Worm (Caenorhabditis elegans) whole organism, L4 larva: ENCODE data around the gene Y38C1AA.1.

Experiments used
- D1046.2 ChIP-seq: fragments of 200-800 bp; sonication (Bioruptor generic); IDR thresholded peaks from 2 replicates; pipeline ENCODE4 v1.3.6; 2022; ENCODE audit warnings: missing genetic modification characterization, missing compliant biosample characterization
- F10B5.3 ChIP-seq: sonication (generic microtip); optimal IDR thresholded peaks from 2 replicates; lab custom pipeline; 2016; ENCODE audit warnings: mild to moderate bottlenecking, missing genetic modification characterization, missing compliant biosample characterization
- T20F7.1 ChIP-seq: fragments of 200-800 bp; sonication (Bioruptor generic); optimal IDR thresholded peaks from 2 replicates; lab custom pipeline; 2018; ENCODE audit warnings: mild to moderate bottlenecking, missing genetic modification characterization, missing compliant biosample characterization
- Y105C5A.15 ChIP-seq: fragments of 200-800 bp; sonication (Bioruptor generic); IDR thresholded peaks from 2 replicates; pipeline ENCODE4 v1.3.6; 2022; ENCODE audit warnings: missing genetic modification characterization, missing compliant biosample characterization
- Y75B8A.6 ChIP-seq: fragments of 200-800 bp; sonication (Bioruptor generic); IDR thresholded peaks from 2 replicates; pipeline ENCODE4 v1.3.6; 2022; ENCODE audit warnings: missing genetic modification reagents, missing genetic modification characterization, missing compliant biosample characterization
- aha-1 ChIP-seq: fragments of 150-350 bp; peaks from one replicate; lab custom pipeline; 2014; ENCODE audit warnings: missing biosample characterization, missing genetic modification characterization
- ces-1 ChIP-seq: fragments of 150-350 bp; sonication (generic microtip); optimal IDR thresholded peaks from 4 replicates; lab custom pipeline; 2014; ENCODE audit warnings: missing biosample characterization, missing genetic modification reagents, missing genetic modification characterization
- ctbp-1 ChIP-seq: fragments of 200-800 bp; sonication (Bioruptor generic); IDR thresholded peaks from 2 replicates; pipeline ENCODE4 v1.3.6; 2022; ENCODE audit warnings: missing genetic modification reagents, missing genetic modification characterization, missing compliant biosample characterization
- daf-16 ChIP-seq, 3 experiments: sonication (generic microtip); optimal IDR thresholded peaks; 2 replicates each; lab custom pipeline; 2016 to 2017; ENCODE audit warnings: missing genetic modification characterization in 3 of 3, missing genetic modification reagents in 3 of 3, mild to moderate bottlenecking in 2 of 3, missing compliant biosample characterization in 2 of 3, missing biosample characterization in 1 of 3, moderate library complexity in 1 of 3
- dmd-6 ChIP-seq: fragments of 200-800 bp; sonication (Bioruptor generic); IDR thresholded peaks from 2 replicates; pipeline ENCODE4 v1.3.6; 2022; ENCODE audit warnings: missing genetic modification reagents, missing genetic modification characterization, missing compliant biosample characterization
- dmd-9 ChIP-seq: fragments of 200-800 bp; sonication (Bioruptor generic); IDR thresholded peaks from 2 replicates; pipeline ENCODE4 v1.3.6; 2022; ENCODE audit warnings: missing genetic modification reagents, missing genetic modification characterization, missing compliant biosample characterization
- dpl-1 ChIP-seq: fragments of 150-350 bp; optimal IDR thresholded peaks from 2 replicates; lab custom pipeline; 2014; ENCODE audit warnings: missing biosample characterization, missing genetic modification reagents, missing genetic modification characterization
- duxl-1 ChIP-seq: sonication (generic microtip); optimal IDR thresholded peaks from 2 replicates; lab custom pipeline; 2016; ENCODE audit warnings: mild to moderate bottlenecking, missing genetic modification characterization, moderate library complexity, missing compliant biosample characterization; ENCODE audit not compliant: poor library complexity
- dve-1 ChIP-seq: sonication (generic microtip); optimal IDR thresholded peaks from 2 replicates; lab custom pipeline; 2017; ENCODE audit warnings: antibody characterized with exemption, mild to moderate bottlenecking, missing genetic modification characterization, missing compliant biosample characterization; ENCODE audit not compliant: insufficient read depth
- gei-8 ChIP-seq: fragments of 200-800 bp; sonication (Bioruptor generic); optimal IDR thresholded peaks from 2 replicates; lab custom pipeline; 2018; ENCODE audit warnings: mild to moderate bottlenecking, missing genetic modification characterization, missing compliant biosample characterization
- hlh-30 ChIP-seq: sonication (generic microtip); optimal IDR thresholded peaks from 2 replicates; lab custom pipeline; 2017; ENCODE audit warnings: antibody characterized with exemption, mild to moderate bottlenecking, missing genetic modification characterization, missing compliant biosample characterization; ENCODE audit not compliant: insufficient read depth
- hmg-1.1 ChIP-seq: fragments of 200-800 bp; sonication (Bioruptor generic); IDR thresholded peaks from 2 replicates; pipeline ENCODE4 v1.3.6; 2022; ENCODE audit warnings: missing genetic modification reagents, missing genetic modification characterization, missing compliant biosample characterization
- lin-38 ChIP-seq: fragments of 200-800 bp; sonication (Bioruptor generic); IDR thresholded peaks from 2 replicates; pipeline ENCODE4 v1.3.6; 2022; ENCODE audit warnings: missing genetic modification reagents, missing genetic modification characterization, missing compliant biosample characterization
- lsy-2 ChIP-seq, 2 experiments: fragments of 150-350 bp in 1 of 2; sonication (generic microtip) in 1 of 2; optimal IDR thresholded peaks; 2 replicates each; lab custom pipeline; 2014 to 2017; ENCODE audit warnings: missing biosample characterization in 2 of 2, missing genetic modification characterization in 2 of 2
- mdl-1 ChIP-seq, 2 experiments: fragments of 150-350 bp in 1 of 2; sonication (generic microtip) in 1 of 2; optimal IDR thresholded peaks; 2 replicates each; lab custom pipeline; 2014 to 2017; ENCODE audit warnings: missing biosample characterization in 2 of 2, missing genetic modification characterization in 2 of 2
- mes-2 ChIP-seq: sonication (generic microtip); optimal IDR thresholded peaks from 2 replicates; lab custom pipeline; 2016; ENCODE audit warnings: missing genotype, mild to moderate bottlenecking, missing genetic modification characterization, missing compliant biosample characterization; ENCODE audit not compliant: poor library complexity, severe bottlenecking
- nhr-102 ChIP-seq: sonication (generic microtip); optimal IDR thresholded peaks from 2 replicates; lab custom pipeline; 2016; ENCODE audit warnings: mild to moderate bottlenecking, missing genetic modification characterization, moderate library complexity, missing compliant biosample characterization
- nhr-11 ChIP-seq: fragments of 150-350 bp; optimal IDR thresholded peaks from 2 replicates; lab custom pipeline; 2014; ENCODE audit warnings: missing biosample characterization, missing genetic modification characterization
- nhr-25 ChIP-seq: sonication (generic microtip); optimal IDR thresholded peaks from 2 replicates; lab custom pipeline; 2017; ENCODE audit warnings: missing genetic modification characterization, mild to moderate bottlenecking, missing compliant biosample characterization, antibody characterized with exemption, moderate library complexity, borderline replicate concordance; ENCODE audit not compliant: insufficient read depth
- nhr-28 ChIP-seq: fragments of 150-350 bp; optimal IDR thresholded peaks from 2 replicates; lab custom pipeline; 2014; ENCODE audit warnings: missing biosample characterization, missing genetic modification characterization
- nhr-41 ChIP-seq: fragments of 200-800 bp; sonication (Bioruptor generic); IDR thresholded peaks from 2 replicates; pipeline ENCODE4 v1.3.6; 2022; ENCODE audit warnings: missing genetic modification reagents, missing genetic modification characterization, missing compliant biosample characterization
- nhr-48 ChIP-seq: sonication (generic microtip); optimal IDR thresholded peaks from 2 replicates; lab custom pipeline; 2016; ENCODE audit warnings: mild to moderate bottlenecking, missing genetic modification characterization, missing compliant biosample characterization
- nhr-76 ChIP-seq: fragments of 150-350 bp; optimal IDR thresholded peaks from 2 replicates; lab custom pipeline; 2014; ENCODE audit warnings: missing biosample characterization, missing genetic modification characterization
- nhr-77 ChIP-seq: fragments of 150-350 bp; optimal IDR thresholded peaks from 2 replicates; lab custom pipeline; 2014; ENCODE audit warnings: missing biosample characterization, missing genetic modification characterization
- pqm-1 ChIP-seq: sonication (generic microtip); optimal IDR thresholded peaks from 2 replicates; lab custom pipeline; 2017; ENCODE audit warnings: missing biosample characterization, missing genetic modification characterization
- rbr-2 ChIP-seq: sonication (generic microtip); optimal IDR thresholded peaks from 2 replicates; lab custom pipeline; 2016; ENCODE audit warnings: missing genotype, missing genetic modification characterization, missing compliant biosample characterization
- snpc-1.2 ChIP-seq: fragments of 200-800 bp; sonication (Bioruptor generic); IDR thresholded peaks from 2 replicates; pipeline ENCODE4 v1.3.6; 2022; ENCODE audit warnings: missing genetic modification reagents, missing genetic modification characterization, missing compliant biosample characterization
- spr-1 ChIP-seq: sonication (generic microtip); optimal IDR thresholded peaks from 2 replicates; lab custom pipeline; 2016; ENCODE audit warnings: mild to moderate bottlenecking, missing genetic modification characterization, missing compliant biosample characterization
- tag-97 ChIP-seq: fragments of 200-800 bp; sonication (Bioruptor generic); IDR thresholded peaks from 2 replicates; pipeline ENCODE4 v1.3.6; 2022; ENCODE audit warnings: missing genetic modification characterization, missing compliant biosample characterization
- unc-130 ChIP-seq: sonication (generic microtip); optimal IDR thresholded peaks from 2 replicates; lab custom pipeline; 2016; ENCODE audit warnings: missing genetic modification reagents, missing genetic modification characterization, missing compliant biosample characterization
- unc-39 ChIP-seq: sonication (generic microtip); optimal IDR thresholded peaks from 2 replicates; lab custom pipeline; 2017; ENCODE audit warnings: missing biosample characterization, missing genetic modification characterization
- unc-62 ChIP-seq, 3 experiments: fragments of 150-350 bp in 1 of 3; sonication (generic microtip); optimal IDR thresholded peaks in 2 of 3; peaks in 1 of 3; 1 replicate in 1 of 3; 2 replicates in 2 of 3; lab custom pipeline; 2014 to 2017; ENCODE audit warnings: missing biosample characterization in 3 of 3, missing genetic modification characterization in 3 of 3, missing genetic modification reagents in 3 of 3, missing genotype in 1 of 3
- ztf-11 ChIP-seq: fragments of 150-350 bp; optimal IDR thresholded peaks from 2 replicates; lab custom pipeline; 2014; ENCODE audit warnings: missing biosample characterization, missing genetic modification characterization

Y38C1AA.1 gene

ce11 chrIV:192046-192445 is 15.9 kb upstream of the Y38C1AA.1 start, which contains the start of gene Y38C1AA.12 (continued):
- no peak for TF ChIP-seq nhr-11
- TF ChIP-seq ctbp-1 (GFP tag; lab: Robert Waterston, UW) = 0 out of 2 replicates have a peak, but pooled peaks have one; percentile 18
- TF ChIP-seq unc-62 (GFP tag; optimal IDR thresholded peaks at IDR 0.05 in 1 of 2; lab: Kevin White, UChicago) = no peak
- TF ChIP-seq unc-62 (tag; optimal IDR thresholded peaks at IDR 0.05; lab: Kevin White, UChicago) = no peak
- TF ChIP-seq D1046.2 (GFP tag; lab: Robert Waterston, UW) = no peak
- TF ChIP-seq ces-1 (GFP tag; lab: Kevin White, UChicago) = no peak
- TF ChIP-seq Y75B8A.6 (GFP tag; lab: Robert Waterston, UW) = no peak
- TF ChIP-seq nhr-102 (tag; lab: Kevin White, UChicago) = peak; percentile 57
- TF ChIP-seq dmd-6 = peak; percentile 84

- TF ChIP-seq unc-130 (GFP tag; lab: Kevin White, UChicago) (no peak), nhr-41 (GFP tag; lab: Robert Waterston, UW) (no peak), snpc-1.2 (GFP tag; lab: Robert Waterston, UW) (no peak), lin-38 (GFP tag; lab: Robert Waterston, UW) (no peak), nhr-76 (no peak), ztf-11 (tag; lab: Kevin White, UChicago) (no peak)
- TF ChIP-seq, all 104 proteins: peak for 0
Measured at ce11 chrIV:194442-194841, 13.5 kb upstream of the Y38C1AA.1 start, which contains the start of gene csn-3. Gene csn-3 (plus strand): TSS chrIV:194742.

- TF ChIP-seq aha-1 (peak; percentile 52), gei-8 (GFP tag; lab: Kevin White, UChicago) (no peak)
Measured at ce11 chrIV:202921-203652, 4.9 kb upstream of the Y38C1AA.1 start, which contains the start of gene gfrp-1. Gene gfrp-1 (plus strand): TSS chrIV:203602.

ce11 chrIV:204998-205397 is 3.0 kb upstream of the Y38C1AA.1 start, which contains the start of gene coa-1:
Gene coa-1 (plus strand): TSS chrIV:205298.
- TF ChIP-seq F10B5.3 (tag; lab: Kevin White, UChicago) = no peak
- no peak for TF ChIP-seq nhr-48 (tag; lab: Kevin White, UChicago)

- peak; percentile 81 for TF ChIP-seq nhr-41 (GFP tag; lab: Robert Waterston, UW)
- peak; percentile 50 for TF ChIP-seq nhr-77 (tag; lab: Kevin White, UChicago)
- TF ChIP-seq unc-39 (tag; lab: Kevin White, UChicago) = no peak
- no peak for TF ChIP-seq spr-1 (tag; lab: Kevin White, UChicago)
- TF ChIP-seq rbr-2 (tag; lab: Kevin White, UChicago) = peak; percentile 11
- peak; percentile 62 for TF ChIP-seq hlh-30 (tag; lab: Kevin White, UChicago)
- peak; percentile 64 for TF ChIP-seq nhr-102 (tag; lab: Kevin White, UChicago)
- TF ChIP-seq dmd-6 = peak; percentile 84
- TF ChIP-seq dve-1 (tag; lab: Kevin White, UChicago) = peak; percentile 91
- peak in 1 of 2 experiments; percentile 60 for TF ChIP-seq unc-62 (GFP tag; optimal IDR thresholded peaks at IDR 0.05 in 1 of 2; lab: Kevin White, UChicago)
- no peak for TF ChIP-seq unc-62 (tag; optimal IDR thresholded peaks at IDR 0.05; lab: Kevin White, UChicago)
- peak; percentile 91 for TF ChIP-seq nhr-28 (tag; lab: Kevin White, UChicago)
- TF ChIP-seq nhr-48 (tag; lab: Kevin White, UChicago) = peak; percentile 70
- TF ChIP-seq lsy-2 (tag; optimal IDR thresholded peaks at IDR 0.05; lab: Kevin White, UChicago) = peak in 1 of 2 experiments; percentile 56
- TF ChIP-seq pqm-1 = peak; percentile 64
- TF ChIP-seq tag-97 (GFP tag; lab: Robert Waterston, UW) = no peak
- 0 out of 2 replicates have a peak, but pooled peaks have one; percentile 70 for TF ChIP-seq Y75B8A.6 (GFP tag; lab: Robert Waterston, UW)
- TF ChIP-seq nhr-25 (tag; lab: Kevin White, UChicago) = no peak
- TF ChIP-seq dpl-1 (GFP tag; lab: Kevin White, UChicago) = peak; percentile 44
- no peak for TF ChIP-seq T20F7.1 (GFP tag; lab: Kevin White, UChicago)
- TF ChIP-seq mdl-1 (tag; optimal IDR thresholded peaks at IDR 0.05; lab: Kevin White, UChicago) = peak in 1 of 2 experiments; percentile 50
- no peak for TF ChIP-seq ctbp-1 (GFP tag; lab: Robert Waterston, UW)
- TF ChIP-seq hmg-1.1 (GFP tag; lab: Robert Waterston, UW) = 0 out of 2 replicates have a peak, but pooled peaks have one; percentile 27
- no peak for TF ChIP-seq daf-16 (GFP tag; optimal IDR thresholded peaks at IDR 0.05; lab: Kevin White, UChicago)
- peak; percentile 96 for TF ChIP-seq daf-16 (tag; optimal IDR thresholded peaks at IDR 0.05; lab: Kevin White, UChicago)
- no peak for TF ChIP-seq Y105C5A.15 (GFP tag; lab: Robert Waterston, UW)
- TF ChIP-seq duxl-1 (tag; lab: Kevin White, UChicago) = no peak
- TF ChIP-seq mes-2 = no peak
- no peak for TF ChIP-seq dmd-9 (GFP tag; lab: Robert Waterston, UW)
Measured at ce11 chrIV:210591-210990, 2.6 kb downstream of the Y38C1AA.1 start.
